Fruit fly (Drosophila melanogaster) ovary, adult (tissue): ENCODE data around the gene Pld3.

ENCODE experiments used
- CG17801 ChIP-seq: fragments of 200-800 bp; optimal IDR thresholded peaks from 2 replicates; lab custom pipeline; 2019; ENCODE audit warnings: missing biosample characterization, mild to moderate bottlenecking, missing genetic modification characterization, moderate library complexity; ENCODE audit not compliant: partially characterized antibody

Gene Pld3

dm6 chr2L:21206193-21206592, 47.5 kb downstream of the Pld3 start, which contains the start of gene clumsy:
Gene clumsy, plus strand, starts transcription at chr2L:21206493.
- TF ChIP-seq CG17801 (GFP tag; lab: Kevin White, UChicago): no peak
